Fruit fly (Drosophila melanogaster): ENCODE data around the gene Cht5.

- no peak for TF ChIP-seq psq (optimal IDR thresholded peaks at IDR 0.05)
- no peak for TF ChIP-seq EcR (GFP tag; optimal IDR thresholded peaks at IDR 0.05)
- no peak for TF ChIP-seq Dll (optimal IDR thresholded peaks at IDR 0.05)
- no peak for TF ChIP-seq CG8478 (optimal IDR thresholded peaks at IDR 0.05)
Measured at dm6 chr3R:13816375-13816711, 49.0 kb downstream of the Cht5 start.

Measured in whole organism.